Fruit fly (Drosophila melanogaster) whole organism, embryonic: Measurements from ENCODE around the gene Rchy1.

Source experiments
- Ada2b ChIP-seq: fragments of 200-800 bp; sonication (Bioruptor generic); IDR thresholded peaks from 2 replicates; pipeline ENCODE4 v1.3.6; 2022; ENCODE audit warnings: missing biosample characterization, missing genetic modification characterization
- CG10147 ChIP-seq: fragments of 200-800 bp; sonication (Bioruptor generic); optimal IDR thresholded peaks from 2 replicates; lab custom pipeline; 2019; ENCODE audit warnings: missing biosample characterization, mild to moderate bottlenecking, missing genetic modification characterization, moderate library complexity
- CG11093 ChIP-seq: fragments of 200-800 bp; sonication (Bioruptor generic); IDR thresholded peaks from 3 replicates; pipeline ENCODE4 v1.3.6; 2022; ENCODE audit warnings: missing biosample characterization, missing genetic modification characterization
- CG11695 ChIP-seq: fragments of 200-800 bp; sonication (Bioruptor generic); IDR thresholded peaks from 3 replicates; pipeline ENCODE4 v1.3.6; 2022; ENCODE audit warnings: missing biosample characterization, missing genetic modification characterization
- CG17361 ChIP-seq: fragments of 200-800 bp; sonication (Bioruptor generic); IDR thresholded peaks from 3 replicates; pipeline ENCODE4 v1.3.6; 2022; ENCODE audit warnings: missing biosample characterization, missing genetic modification characterization
- CG17568 ChIP-seq: fragments of 200-800 bp; sonication (Bioruptor generic); optimal IDR thresholded peaks from 2 replicates; lab custom pipeline; 2018; ENCODE audit warnings: missing biosample characterization, mild to moderate bottlenecking, missing genetic modification characterization, moderate library complexity
- CG17802 ChIP-seq: fragments of 200-800 bp; sonication (Bioruptor generic); optimal IDR thresholded peaks from 2 replicates; lab custom pipeline; 2018; ENCODE audit warnings: missing biosample characterization, mild to moderate bottlenecking, missing genetic modification characterization, moderate library complexity
- CG2202 ChIP-seq: fragments of 200-800 bp; sonication (Bioruptor generic); optimal IDR thresholded peaks from 2 replicates; lab custom pipeline; 2018; ENCODE audit warnings: missing biosample characterization, mild to moderate bottlenecking, missing genetic modification characterization
- CG2889 ChIP-seq: fragments of 200-800 bp; sonication (Bioruptor generic); IDR thresholded peaks from 3 replicates; pipeline ENCODE4 v1.3.6; 2022; ENCODE audit warnings: missing biosample characterization, missing genetic modification characterization
- CG32767 ChIP-seq: fragments of 200-800 bp; sonication (Bioruptor generic); IDR thresholded peaks from 2 replicates; pipeline ENCODE4 v1.3.6; 2022; ENCODE audit warnings: missing biosample characterization, missing genetic modification characterization
- CG32772 ChIP-seq: fragments of 200-800 bp; sonication (Bioruptor generic); IDR thresholded peaks from 2 replicates; pipeline ENCODE4 v1.3.6; 2022; ENCODE audit warnings: missing biosample characterization, missing genetic modification characterization
- CG34224 ChIP-seq: fragments of 200-800 bp; sonication (Bioruptor generic); IDR thresholded peaks from 3 replicates; pipeline ENCODE4 v1.3.6; 2022; ENCODE audit warnings: missing biosample characterization, missing genetic modification characterization; ENCODE audit not compliant: partially characterized antibody
- CG42726 ChIP-seq: fragments of 200-800 bp; sonication (Bioruptor generic); IDR thresholded peaks from 2 replicates; pipeline ENCODE4 v1.3.6; 2022; ENCODE audit warnings: missing biosample characterization, missing genetic modification characterization; ENCODE audit not compliant: partially characterized antibody
- CG9215 ChIP-seq: fragments of 200-800 bp; sonication (Bioruptor generic); IDR thresholded peaks from 2 replicates; pipeline ENCODE4 v1.3.6; 2022; ENCODE audit warnings: missing biosample characterization, missing genetic modification characterization
- Dip3 ChIP-seq: fragments of 200-800 bp; sonication (Bioruptor generic); optimal IDR thresholded peaks from 3 replicates; lab custom pipeline; 2016; ENCODE audit warnings: missing biosample characterization, missing genetic modification characterization
- Doc3 ChIP-seq: fragments of 200-800 bp; sonication (Bioruptor generic); IDR thresholded peaks from 3 replicates; pipeline ENCODE4 v1.3.6; 2022; ENCODE audit warnings: missing biosample characterization, missing genetic modification characterization; ENCODE audit not compliant: partially characterized antibody
- Dp ChIP-seq: fragments of 200-800 bp; sonication (Bioruptor generic); optimal IDR thresholded peaks from 2 replicates; lab custom pipeline; 2018; ENCODE audit warnings: missing biosample characterization, mild to moderate bottlenecking, missing genetic modification characterization, moderate library complexity
- E2f1 ChIP-seq: fragments of 200-800 bp; sonication (Bioruptor generic); IDR thresholded peaks from 2 replicates; pipeline ENCODE4 v1.3.6; 2022; ENCODE audit warnings: missing biosample characterization, missing genetic modification characterization
- Ets65A ChIP-seq: fragments of 200-800 bp; sonication (Bioruptor generic); peaks from one replicate; lab custom pipeline; 2016; ENCODE audit warnings: missing biosample characterization, missing genetic modification characterization
- Ets97D ChIP-seq: fragments of 200-800 bp; sonication (Bioruptor generic); optimal IDR thresholded peaks from 3 replicates; lab custom pipeline; 2016; ENCODE audit warnings: missing biosample characterization, missing genetic modification characterization
- Gug ChIP-seq: fragments of 200-800 bp; sonication (Bioruptor generic); IDR thresholded peaks from 4 replicates; pipeline ENCODE4 v1.3.6; 2022; ENCODE audit warnings: missing biosample characterization, missing genetic modification characterization
- H15 ChIP-seq: fragments of 200-800 bp; sonication (Bioruptor generic); IDR thresholded peaks from 3 replicates; pipeline ENCODE4 v1.3.6; 2022; ENCODE audit warnings: missing biosample characterization, missing genetic modification characterization
- HLH3B ChIP-seq: fragments of 200-800 bp; sonication (Bioruptor generic); IDR thresholded peaks from 2 replicates; pipeline ENCODE4 v1.3.6; 2022; ENCODE audit warnings: missing biosample characterization, missing genetic modification characterization
- HLH54F ChIP-seq: fragments of 200-800 bp; sonication (Bioruptor generic); optimal IDR thresholded peaks from 3 replicates; lab custom pipeline; 2016; ENCODE audit warnings: missing biosample characterization, missing genetic modification characterization
- HmgD ChIP-seq: fragments of 200-800 bp; sonication (Bioruptor generic); optimal IDR thresholded peaks from 3 replicates; lab custom pipeline; 2016; ENCODE audit warnings: missing biosample characterization, missing genetic modification characterization
- Hr39 ChIP-seq: fragments of >200 bp; optimal IDR thresholded peaks from 2 replicates; lab custom pipeline; 2017
- Jarid2 ChIP-seq: fragments of 200-800 bp; sonication (Bioruptor generic); optimal IDR thresholded peaks from 3 replicates; lab custom pipeline; 2017; ENCODE audit warnings: mild to moderate bottlenecking, missing biosample characterization, missing genetic modification reagents, missing genetic modification characterization
- Lpt ChIP-seq: fragments of >200 bp; optimal IDR thresholded peaks from 2 replicates; lab custom pipeline; 2018; ENCODE audit warnings: missing biosample characterization, missing genetic modification characterization
- Myb ChIP-seq: fragments of 200-800 bp; sonication (Bioruptor generic); optimal IDR thresholded peaks from 2 replicates; lab custom pipeline; 2016; ENCODE audit warnings: missing biosample characterization, missing genetic modification characterization
- NFAT ChIP-seq: fragments of 200-800 bp; sonication (Bioruptor generic); IDR thresholded peaks from 2 replicates; pipeline ENCODE4 v1.3.6; 2022; ENCODE audit warnings: missing biosample characterization, missing genetic modification characterization
- Oli ChIP-seq: fragments of 200-800 bp; sonication (Bioruptor generic); optimal IDR thresholded peaks from 2 replicates; lab custom pipeline; 2018; ENCODE audit warnings: missing biosample characterization, mild to moderate bottlenecking, missing genetic modification characterization, moderate library complexity
- Spps ChIP-seq: fragments of 200-800 bp; sonication (Bioruptor generic); optimal IDR thresholded peaks from 2 replicates; lab custom pipeline; 2018; ENCODE audit warnings: missing biosample characterization, mild to moderate bottlenecking, missing genetic modification characterization
- YL-1 ChIP-seq: fragments of 200-800 bp; sonication (Bioruptor generic); optimal IDR thresholded peaks from 3 replicates; lab custom pipeline; 2017; ENCODE audit warnings: missing biosample characterization, mild to moderate bottlenecking, missing genetic modification characterization
- ac ChIP-seq: fragments of 200-800 bp; sonication (Bioruptor generic); optimal IDR thresholded peaks from 3 replicates; lab custom pipeline; 2017; ENCODE audit warnings: missing biosample characterization, mild to moderate bottlenecking, missing genetic modification characterization
- aop ChIP-seq: fragments of 200-800 bp; sonication (Bioruptor generic); IDR thresholded peaks from 2 replicates; pipeline ENCODE4 v1.3.6; 2022; ENCODE audit warnings: missing biosample characterization, missing genetic modification characterization
- cg ChIP-seq: fragments of 200-800 bp; sonication (Bioruptor generic); optimal IDR thresholded peaks from 3 replicates; lab custom pipeline; 2019; ENCODE audit warnings: missing biosample characterization, mild to moderate bottlenecking, missing genetic modification characterization, moderate library complexity
- dysf ChIP-seq: fragments of 200-800 bp; sonication (Bioruptor generic); IDR thresholded peaks from 3 replicates; pipeline ENCODE4 v1.3.6; 2022; ENCODE audit warnings: missing biosample characterization, missing genetic modification characterization
- eyg ChIP-seq: fragments of 200-800 bp; sonication (Bioruptor generic); optimal IDR thresholded peaks from 3 replicates; lab custom pipeline; 2016; ENCODE audit warnings: missing biosample characterization, missing genetic modification characterization
- gcm ChIP-seq: fragments of 200-800 bp; sonication (Bioruptor generic); optimal IDR thresholded peaks from 2 replicates; lab custom pipeline; 2019; ENCODE audit warnings: missing biosample characterization, mild to moderate bottlenecking, missing genetic modification characterization, moderate library complexity
- h ChIP-seq: fragments of >200 bp; optimal IDR thresholded peaks from 2 replicates; lab custom pipeline; 2017
- jigr1 ChIP-seq: fragments of 200-800 bp; sonication (Bioruptor generic); IDR thresholded peaks from 3 replicates; pipeline ENCODE4 v1.3.6; 2022; ENCODE audit warnings: missing biosample characterization, missing genetic modification characterization
- kay ChIP-seq: fragments of 200-800 bp; sonication (Bioruptor generic); optimal IDR thresholded peaks from 2 replicates; lab custom pipeline; 2016; ENCODE audit warnings: missing biosample characterization, missing genetic modification characterization
- lab ChIP-seq: fragments of 200-800 bp; sonication (Bioruptor generic); optimal IDR thresholded peaks from 3 replicates; lab custom pipeline; 2017; ENCODE audit warnings: missing biosample characterization, missing genetic modification characterization, mild to moderate bottlenecking, moderate library complexity, missing genetic modification reagents
- lbe ChIP-seq: fragments of 200-800 bp; sonication (Bioruptor generic); optimal IDR thresholded peaks from 2 replicates; lab custom pipeline; 2016; ENCODE audit warnings: missing biosample characterization, mild to moderate bottlenecking, missing genetic modification characterization
- lmd ChIP-seq: fragments of 200-800 bp; sonication (Bioruptor generic); IDR thresholded peaks from 2 replicates; pipeline ENCODE4 v1.3.6; 2022; ENCODE audit warnings: missing biosample characterization, missing genetic modification characterization
- oc ChIP-seq: fragments of 200-800 bp; sonication (Bioruptor generic); optimal IDR thresholded peaks from 2 replicates; lab custom pipeline; 2018; ENCODE audit warnings: missing biosample characterization, mild to moderate bottlenecking, missing genetic modification characterization, moderate library complexity
- pho ChIP-seq: fragments of 200-800 bp; sonication (Bioruptor generic); optimal IDR thresholded peaks from 2 replicates; lab custom pipeline; 2016; ENCODE audit warnings: missing biosample characterization, missing genetic modification characterization
- pzg ChIP-seq: fragments of 200-800 bp; sonication (Bioruptor generic); optimal IDR thresholded peaks from 3 replicates; lab custom pipeline; 2018; ENCODE audit warnings: missing biosample characterization, mild to moderate bottlenecking, missing genetic modification characterization, moderate library complexity
- slp2 ChIP-seq: fragments of 200-800 bp; sonication (Bioruptor generic); optimal IDR thresholded peaks from 2 replicates; lab custom pipeline; 2016; ENCODE audit warnings: missing biosample characterization, missing genetic modification characterization
- sna ChIP-seq: fragments of 200-800 bp; sonication (Bioruptor generic); IDR thresholded peaks from 2 replicates; pipeline ENCODE4 v1.3.6; 2022; ENCODE audit warnings: missing biosample characterization, missing genetic modification characterization; ENCODE audit not compliant: partially characterized antibody
- twi ChIP-seq: fragments of 200-800 bp; optimal IDR thresholded peaks from 2 replicates; lab custom pipeline; 2019; ENCODE audit warnings: missing biosample characterization, mild to moderate bottlenecking, missing genetic modification characterization, moderate library complexity
- vfl ChIP-seq: fragments of 200-800 bp; sonication (Bioruptor generic); optimal IDR thresholded peaks from 2 replicates; lab custom pipeline; 2016; ENCODE audit warnings: missing biosample characterization, missing genetic modification characterization

Rchy1 gene

DNA sequence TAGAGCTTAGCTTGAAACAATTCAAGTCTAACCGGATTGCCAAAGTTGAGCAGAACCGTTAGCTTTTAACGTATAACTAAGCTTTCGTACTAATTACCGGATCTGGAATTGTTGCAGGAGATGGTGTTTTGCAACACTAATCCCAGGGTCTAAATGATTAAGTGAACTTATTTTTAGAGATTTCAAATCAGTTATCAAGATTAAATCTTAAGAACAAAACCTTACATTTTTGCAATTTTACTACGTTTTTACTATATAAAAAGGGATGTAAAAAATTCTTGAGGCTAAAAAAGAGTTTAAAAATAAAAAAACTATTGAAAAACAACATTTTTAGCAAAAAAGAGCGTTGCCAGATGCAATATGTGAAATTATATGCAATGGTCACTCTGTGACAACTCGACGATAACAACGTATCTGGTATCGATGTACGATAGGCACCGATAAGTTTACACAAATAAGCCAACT, 23.2 kb upstream of the Rchy1 start, which contains the start of the genes KFase and epsilonCOP:
Gene KFase (minus strand): TSS at position 81 of the 465 bp plus-strand sequence.
Gene epsilonCOP (plus strand): TSS at position 415 of the 465 bp plus-strand sequence.
- TF ChIP-seq twi (tag; lab: Kevin White, UChicago), result peak; percentile 21
- TF ChIP-seq cg (GFP tag; lab: Kevin White, UChicago), result no peak
- peak; percentile 40 for TF ChIP-seq CG10147 (GFP tag; lab: Kevin White, UChicago)
- peak; percentile 49 for TF ChIP-seq gcm (GFP tag; lab: Kevin White, UChicago)
- TF ChIP-seq lab (GFP tag; lab: Kevin White, UChicago), result peak; percentile 80
- no peak for TF ChIP-seq CG17568 (GFP tag; lab: Kevin White, UChicago)
- peak; percentile 86 for TF ChIP-seq sna (GFP tag; lab: Robert Waterston, UW)
- no peak for TF ChIP-seq aop (GFP tag; lab: Robert Waterston, UW)
- peak; percentile 62 for TF ChIP-seq pzg (GFP tag; lab: Kevin White, UChicago)
- peak; percentile 83 for TF ChIP-seq CG34224 (GFP tag; lab: Robert Waterston, UW)
- TF ChIP-seq kay (GFP tag; lab: Kevin White, UChicago), result peak; percentile 54
- peak; percentile 3 for TF ChIP-seq oc (tag; lab: Kevin White, UChicago)
- no peak for TF ChIP-seq CG32772 (GFP tag; lab: Robert Waterston, UW)
- TF ChIP-seq CG11695 (GFP tag; lab: Robert Waterston, UW), result no peak
- no peak for TF ChIP-seq CG17802
- no peak for TF ChIP-seq HLH3B (GFP tag; lab: Robert Waterston, UW)
- TF ChIP-seq ac, result no peak
- no peak for TF ChIP-seq CG2889 (GFP tag; lab: Robert Waterston, UW)
- TF ChIP-seq CG42726 (GFP tag; lab: Robert Waterston, UW), result peak; percentile 40; the same call in 1 of the 2 replicates
- TF ChIP-seq Lpt, result no peak
- TF ChIP-seq CG17361 (GFP tag; lab: Robert Waterston, UW), result peak; percentile 80; the same call in 2 of the 3 replicates
- peak; percentile 55 for TF ChIP-seq Dp (GFP tag; lab: Kevin White, UChicago)
- no peak for TF ChIP-seq Oli (tag; lab: Kevin White, UChicago)
- TF ChIP-seq Spps, result peak; percentile 12
- TF ChIP-seq Hr39 (lab: Kevin White, UChicago), result no peak
- no peak for TF ChIP-seq Ada2b (GFP tag; lab: Robert Waterston, UW)
- no peak; the same call in 3 of the 4 replicates for TF ChIP-seq Gug (GFP tag; lab: Robert Waterston, UW)
- TF ChIP-seq HLH54F (GFP tag; lab: Kevin White, UChicago), result peak; percentile 31
- TF ChIP-seq CG9215 (GFP tag; lab: Robert Waterston, UW), result peak; percentile 73
- no peak for TF ChIP-seq h (lab: Kevin White, UChicago)
- TF ChIP-seq dysf, result no peak
- TF ChIP-seq NFAT, result no peak
- peak; percentile 31; the same call in 1 of the 2 replicates for TF ChIP-seq lmd (GFP tag; lab: Robert Waterston, UW)
- TF ChIP-seq YL-1, result peak; percentile 71
- TF ChIP-seq vfl, result peak; percentile 60
- no peak for TF ChIP-seq CG2202
- peak; percentile 95 for TF ChIP-seq Ets65A
- peak; percentile 62 for TF ChIP-seq lbe (GFP tag; lab: Kevin White, UChicago)
- TF ChIP-seq H15 (GFP tag; lab: Robert Waterston, UW), result no peak
- peak; percentile 71 for TF ChIP-seq Dip3
- peak; percentile 59; the same call in 1 of the 3 replicates for TF ChIP-seq jigr1 (GFP tag; lab: Robert Waterston, UW)
- peak; percentile 98 for TF ChIP-seq Ets97D
- no peak for TF ChIP-seq CG32767 (GFP tag; lab: Robert Waterston, UW)
- no peak for TF ChIP-seq HmgD (GFP tag; lab: Kevin White, UChicago)
- TF ChIP-seq Doc3 (GFP tag; lab: Robert Waterston, UW), result no peak; the same call in 2 of the 3 replicates
- 0 out of 3 replicates have a peak, but pooled peaks have one; percentile 12 for TF ChIP-seq CG11093 (GFP tag; lab: Robert Waterston, UW)
- no peak for TF ChIP-seq E2f1 (GFP tag; lab: Robert Waterston, UW)
- peak; percentile 54 for TF ChIP-seq pho (GFP tag; lab: Kevin White, UChicago)
- TF ChIP-seq eyg (GFP tag; lab: Kevin White, UChicago), result peak; percentile 59
- TF ChIP-seq Jarid2 (GFP tag; lab: Kevin White, UChicago), result no peak
- TF ChIP-seq Myb (GFP tag; lab: Kevin White, UChicago), result peak; percentile 90
- no peak for TF ChIP-seq slp2 (GFP tag; lab: Kevin White, UChicago)
